Fruit fly (Drosophila melanogaster) whole organism, embryonic: ENCODE results near the gene CG4783.

Experiments
- Abd-B ChIP-seq: fragments of 200-800 bp; sonication (Bioruptor generic); optimal IDR thresholded peaks from 2 replicates; lab custom pipeline; 2018; ENCODE audit warnings: missing biosample characterization, mild to moderate bottlenecking, missing genetic modification characterization, moderate library complexity
- CG10462 ChIP-seq: fragments of 200-800 bp; sonication (Bioruptor generic); optimal IDR thresholded peaks from 2 replicates; lab custom pipeline; 2016; ENCODE audit warnings: missing biosample characterization, missing genetic modification characterization
- CG12236 ChIP-seq: fragments of 200-800 bp; sonication (Bioruptor generic); optimal IDR thresholded peaks from 2 replicates; lab custom pipeline; 2016; ENCODE audit warnings: missing biosample characterization, missing genetic modification characterization
- CG13287 ChIP-seq: fragments of 200-800 bp; sonication (Bioruptor generic); IDR thresholded peaks from 2 replicates; pipeline ENCODE4 v1.3.6; 2022; ENCODE audit warnings: missing biosample characterization, missing genetic modification characterization; ENCODE audit not compliant: partially characterized antibody
- CG14667 ChIP-seq: fragments of 200-800 bp; sonication (Bioruptor generic); IDR thresholded peaks from 2 replicates; pipeline ENCODE4 v1.3.6; 2022; ENCODE audit warnings: missing biosample characterization, missing genetic modification characterization
- CG15073 ChIP-seq: fragments of 200-800 bp; sonication (Bioruptor generic); optimal IDR thresholded peaks from 2 replicates; lab custom pipeline; 2016; ENCODE audit warnings: missing biosample characterization, missing genetic modification characterization
- CG17359 ChIP-seq: fragments of 200-800 bp; sonication (Bioruptor generic); optimal IDR thresholded peaks from 3 replicates; lab custom pipeline; 2018; ENCODE audit warnings: missing biosample characterization, mild to moderate bottlenecking, missing genetic modification characterization, moderate library complexity
- CG17612 ChIP-seq: fragments of 200-800 bp; sonication (Bioruptor generic); IDR thresholded peaks from 2 replicates; pipeline ENCODE4 v1.3.6; 2022; ENCODE audit warnings: missing biosample characterization, missing genetic modification characterization
- CG31441 ChIP-seq: fragments of 200-800 bp; sonication (Bioruptor generic); IDR thresholded peaks from 2 replicates; pipeline ENCODE4 v1.3.6; 2022; ENCODE audit warnings: missing biosample characterization, missing genetic modification characterization
- CG34224 ChIP-seq: fragments of 200-800 bp; sonication (Bioruptor generic); IDR thresholded peaks from 3 replicates; pipeline ENCODE4 v1.3.6; 2022; ENCODE audit warnings: missing biosample characterization, missing genetic modification characterization; ENCODE audit not compliant: partially characterized antibody
- CG3995 ChIP-seq: fragments of 200-800 bp; sonication (Bioruptor generic); optimal IDR thresholded peaks from 3 replicates; lab custom pipeline; 2016; ENCODE audit warnings: missing biosample characterization, missing genetic modification characterization
- CG6654 ChIP-seq: fragments of 200-800 bp; sonication (Bioruptor generic); optimal IDR thresholded peaks from 2 replicates; lab custom pipeline; 2017; ENCODE audit warnings: missing biosample characterization, mild to moderate bottlenecking, missing genetic modification characterization
- CG7357 ChIP-seq: fragments of 200-800 bp; sonication (Bioruptor generic); IDR thresholded peaks from 3 replicates; pipeline ENCODE4 v1.3.6; 2022; ENCODE audit warnings: missing biosample characterization, missing genetic modification characterization
- CG8089 ChIP-seq: fragments of 200-800 bp; sonication (Bioruptor generic); optimal IDR thresholded peaks from 3 replicates; lab custom pipeline; 2016; ENCODE audit warnings: missing biosample characterization, missing genetic modification characterization
- CG9609 ChIP-seq: fragments of 200-800 bp; sonication (Bioruptor generic); optimal IDR thresholded peaks from 3 replicates; lab custom pipeline; 2016; ENCODE audit warnings: missing biosample characterization, missing genetic modification characterization
- D19A ChIP-seq: fragments of 200-800 bp; optimal IDR thresholded peaks from 3 replicates; lab custom pipeline; 2019; ENCODE audit warnings: missing biosample characterization, mild to moderate bottlenecking, missing genetic modification characterization, moderate library complexity
- Deaf1 ChIP-seq: fragments of 200-800 bp; optimal IDR thresholded peaks from 3 replicates; lab custom pipeline; 2019; ENCODE audit warnings: missing biosample characterization, mild to moderate bottlenecking, missing genetic modification characterization, moderate library complexity
- Eip74EF ChIP-seq, 2 experiments: fragments of 200-800 bp in 1 of 2; fragments of >200 bp in 1 of 2; sonication (Bioruptor generic) in 1 of 2; optimal IDR thresholded peaks; 2 replicates each; lab custom pipeline; 2017 to 2019; ENCODE audit warnings: missing biosample characterization in 2 of 2, missing genetic modification characterization in 2 of 2, mild to moderate bottlenecking in 1 of 2, moderate library complexity in 1 of 2
- Hr39 ChIP-seq: fragments of >200 bp; optimal IDR thresholded peaks from 2 replicates; lab custom pipeline; 2017
- Hr78 ChIP-seq, 2 experiments: fragments of 200-800 bp in 1 of 2; fragments of >200 bp in 1 of 2; sonication (Bioruptor generic) in 1 of 2; optimal IDR thresholded peaks; 2 replicates each; lab custom pipeline; 2017 to 2019; ENCODE audit warnings: missing biosample characterization in 2 of 2, missing genetic modification characterization in 2 of 2, mild to moderate bottlenecking in 1 of 2, moderate library complexity in 1 of 2
- Hsf ChIP-seq: fragments of 200-800 bp; sonication (Bioruptor generic); optimal IDR thresholded peaks from 3 replicates; lab custom pipeline; 2016; ENCODE audit warnings: missing biosample characterization, missing genetic modification characterization
- MTF-1 ChIP-seq: fragments of 200-800 bp; sonication (Bioruptor generic); optimal IDR thresholded peaks from 2 replicates; lab custom pipeline; 2018; ENCODE audit warnings: missing biosample characterization, mild to moderate bottlenecking, missing genetic modification characterization, borderline replicate concordance
- NK7.1 ChIP-seq: fragments of 200-800 bp; sonication (Bioruptor generic); optimal IDR thresholded peaks from 3 replicates; lab custom pipeline; 2016; ENCODE audit warnings: missing biosample characterization, missing genetic modification characterization
- Oli ChIP-seq: fragments of 200-800 bp; sonication (Bioruptor generic); optimal IDR thresholded peaks from 2 replicates; lab custom pipeline; 2018; ENCODE audit warnings: missing biosample characterization, mild to moderate bottlenecking, missing genetic modification characterization, moderate library complexity
- Ravus ChIP-seq: fragments of 200-800 bp; sonication (Bioruptor generic); IDR thresholded peaks from 2 replicates; pipeline ENCODE4 v1.3.6; 2022; ENCODE audit warnings: missing biosample characterization, missing genetic modification characterization
- Sin3A ChIP-seq: fragments of >200 bp; optimal IDR thresholded peaks from 2 replicates; lab custom pipeline; 2018
- Stat92E ChIP-seq, 3 experiments: fragments of >200 bp in 2 of 3; fragments of 200-800 bp in 1 of 3; sonication (Bioruptor generic) in 1 of 3; optimal IDR thresholded peaks; 2 replicates each; lab custom pipeline; 2017 to 2019; ENCODE audit warnings: missing biosample characterization in 3 of 3, missing genetic modification characterization in 3 of 3, mild to moderate bottlenecking in 1 of 3, moderate library complexity in 1 of 3
- Usf ChIP-seq: fragments of 200-800 bp; sonication (Bioruptor generic); optimal IDR thresholded peaks from 2 replicates; lab custom pipeline; 2017; ENCODE audit warnings: missing genotype, missing biosample characterization, missing genetic modification characterization
- ac ChIP-seq: fragments of 200-800 bp; sonication (Bioruptor generic); optimal IDR thresholded peaks from 3 replicates; lab custom pipeline; 2017; ENCODE audit warnings: missing biosample characterization, mild to moderate bottlenecking, missing genetic modification characterization
- al ChIP-seq: fragments of 200-800 bp; sonication (Bioruptor generic); IDR thresholded peaks from 2 replicates; pipeline ENCODE4 v1.3.6; 2022; ENCODE audit warnings: missing biosample characterization, missing genetic modification characterization
- aop ChIP-seq: fragments of 200-800 bp; sonication (Bioruptor generic); IDR thresholded peaks from 2 replicates; pipeline ENCODE4 v1.3.6; 2022; ENCODE audit warnings: missing biosample characterization, missing genetic modification characterization
- ash1 ChIP-seq: fragments of 200-800 bp; sonication (Bioruptor generic); optimal IDR thresholded peaks from 2 replicates; lab custom pipeline; 2018; ENCODE audit warnings: missing biosample characterization, mild to moderate bottlenecking, missing genetic modification characterization
- bbx ChIP-seq: fragments of 200-800 bp; sonication (Bioruptor generic); IDR thresholded peaks from 2 replicates; pipeline ENCODE4 v1.3.6; 2022; ENCODE audit warnings: missing biosample characterization, missing genetic modification characterization; ENCODE audit not compliant: partially characterized antibody
- cato ChIP-seq: fragments of 200-800 bp; sonication (Bioruptor generic); optimal IDR thresholded peaks from 2 replicates; lab custom pipeline; 2016; ENCODE audit warnings: missing biosample characterization, missing genetic modification characterization, borderline replicate concordance
- caup ChIP-seq: fragments of 200-800 bp; sonication (Bioruptor generic); optimal IDR thresholded peaks from 3 replicates; lab custom pipeline; 2017; ENCODE audit warnings: missing biosample characterization, mild to moderate bottlenecking, missing genetic modification characterization, moderate library complexity; ENCODE audit not compliant: severe bottlenecking
- da ChIP-seq: fragments of 200-800 bp; sonication (Bioruptor generic); optimal IDR thresholded peaks from 2 replicates; lab custom pipeline; 2016; ENCODE audit warnings: missing biosample characterization, missing genetic modification characterization
- dmrt99B ChIP-seq: fragments of 200-800 bp; sonication (Bioruptor generic); optimal IDR thresholded peaks from 2 replicates; lab custom pipeline; 2018; ENCODE audit warnings: missing biosample characterization, mild to moderate bottlenecking, missing genetic modification characterization, moderate library complexity
- fd3F ChIP-seq: fragments of 200-800 bp; sonication (Bioruptor generic); optimal IDR thresholded peaks from 2 replicates; lab custom pipeline; 2018; ENCODE audit warnings: missing biosample characterization, mild to moderate bottlenecking, missing genetic modification characterization, moderate library complexity
- fd96Cb ChIP-seq: fragments of 200-800 bp; sonication (Bioruptor generic); optimal IDR thresholded peaks from 2 replicates; lab custom pipeline; 2018; ENCODE audit warnings: missing biosample characterization, mild to moderate bottlenecking, missing genetic modification characterization, moderate library complexity
- gem ChIP-seq: fragments of 200-800 bp; sonication (Bioruptor generic); optimal IDR thresholded peaks from 2 replicates; lab custom pipeline; 2019; ENCODE audit warnings: missing biosample characterization, mild to moderate bottlenecking, missing genetic modification characterization, moderate library complexity
- klu ChIP-seq: fragments of 200-800 bp; sonication (Bioruptor generic); IDR thresholded peaks from 2 replicates; pipeline ENCODE4 v1.3.6; 2022; ENCODE audit warnings: missing biosample characterization, missing genetic modification characterization
- knrl ChIP-seq: fragments of 200-800 bp; sonication (Bioruptor generic); IDR thresholded peaks from 3 replicates; pipeline ENCODE4 v1.3.6; 2022; ENCODE audit warnings: missing biosample characterization, missing genetic modification characterization; ENCODE audit not compliant: partially characterized antibody
- p53 ChIP-seq: fragments of 200-800 bp; sonication (Bioruptor generic); optimal IDR thresholded peaks from 2 replicates; lab custom pipeline; 2016; ENCODE audit warnings: missing biosample characterization, missing genetic modification characterization
- pzg ChIP-seq: fragments of 200-800 bp; sonication (Bioruptor generic); optimal IDR thresholded peaks from 3 replicates; lab custom pipeline; 2018; ENCODE audit warnings: missing biosample characterization, mild to moderate bottlenecking, missing genetic modification characterization, moderate library complexity
- shn ChIP-seq: fragments of 200-800 bp; sonication (Bioruptor generic); optimal IDR thresholded peaks from 3 replicates; lab custom pipeline; 2016; ENCODE audit warnings: missing biosample characterization, missing genetic modification characterization
- slbo ChIP-seq: fragments of 200-800 bp; sonication (Bioruptor generic); IDR thresholded peaks from 2 replicates; pipeline ENCODE4 v1.3.6; 2022; ENCODE audit warnings: missing biosample characterization, missing genetic modification characterization
- slou ChIP-seq: fragments of 200-800 bp; sonication (Bioruptor generic); optimal IDR thresholded peaks from 3 replicates; lab custom pipeline; 2016; ENCODE audit warnings: missing biosample characterization, missing genetic modification characterization
- tio ChIP-seq: fragments of 200-800 bp; sonication (Bioruptor generic); optimal IDR thresholded peaks from 2 replicates; lab custom pipeline; 2017; ENCODE audit warnings: missing biosample characterization, missing genetic modification characterization, inconsistent platforms
- unc-4 ChIP-seq: fragments of 200-800 bp; sonication (Bioruptor generic); IDR thresholded peaks from 2 replicates; pipeline ENCODE4 v1.3.6; 2022; ENCODE audit warnings: missing biosample characterization, missing genetic modification characterization; ENCODE audit not compliant: partially characterized antibody

Gene CG4783

dm6 chr3R:19905932-19906439 lies 42.3 kb upstream of the CG4783 start (continued):
- peak; percentile 21 for TF ChIP-seq ac (GFP tag; lab: Kevin White, UChicago)
- peak; percentile 48 for TF ChIP-seq da (GFP tag; lab: Kevin White, UChicago)
- no peak for TF ChIP-seq slou (GFP tag; lab: Kevin White, UChicago)
- TF ChIP-seq CG10462, result peak; percentile 75
- peak; percentile 38 for TF ChIP-seq D19A (tag; lab: Kevin White, UChicago)
- TF ChIP-seq slbo (GFP tag; lab: Robert Waterston, UW), result peak; percentile 90
- no peak for TF ChIP-seq Hr39
- no peak for TF ChIP-seq CG34224 (GFP tag; lab: Robert Waterston, UW)
- peak; percentile 83 for TF ChIP-seq Oli
- TF ChIP-seq Hsf, result peak; percentile 81
- TF ChIP-seq aop (GFP tag; lab: Robert Waterston, UW), result no peak
- TF ChIP-seq CG12236, result peak; percentile 27
- 0 out of 3 replicates have a peak, but pooled peaks have one; percentile 6 for TF ChIP-seq knrl (GFP tag; lab: Robert Waterston, UW)
- TF ChIP-seq NK7.1, result peak; percentile 63
- TF ChIP-seq Ravus (GFP tag; lab: Robert Waterston, UW), result no peak; the same call in 1 of the 2 replicates
- peak; percentile 44 for TF ChIP-seq CG3995 (GFP tag; lab: Kevin White, UChicago)
- peak; percentile 61 for TF ChIP-seq tio (GFP tag; lab: Kevin White, UChicago)
- TF ChIP-seq fd3F (GFP tag; lab: Kevin White, UChicago), result peak; percentile 61
- TF ChIP-seq shn (GFP tag; lab: Kevin White, UChicago), result peak; percentile 76
- no peak for TF ChIP-seq p53
- TF ChIP-seq Stat92E (GFP tag; optimal IDR thresholded peaks at IDR 0.05; lab: Kevin White, UChicago), result no peak
- TF ChIP-seq pzg, result peak; percentile 20
- TF ChIP-seq cato, result peak; percentile 40
- peak; percentile 44 for TF ChIP-seq CG8089
- TF ChIP-seq CG7357 (GFP tag; lab: Robert Waterston, UW), result peak; percentile 34; the same call in 1 of the 3 replicates
- TF ChIP-seq caup (GFP tag; lab: Kevin White, UChicago), result peak; percentile 79
- no peak for TF ChIP-seq CG17612
- no peak for TF ChIP-seq CG15073 (GFP tag; lab: Kevin White, UChicago)
- peak; percentile 69 for TF ChIP-seq Usf
- TF ChIP-seq CG17359 (tag; lab: Kevin White, UChicago), result peak; percentile 77
- TF ChIP-seq MTF-1 (GFP tag; lab: Kevin White, UChicago), result peak; percentile 38
- TF ChIP-seq Deaf1 (tag; lab: Kevin White, UChicago), result peak; percentile 52
- TF ChIP-seq Abd-B (GFP tag; lab: Kevin White, UChicago), result peak; percentile 78
- TF ChIP-seq CG14667, result peak; percentile 77
- TF ChIP-seq gem (tag; lab: Kevin White, UChicago), result peak; percentile 82
- TF ChIP-seq CG9609 (GFP tag; lab: Kevin White, UChicago), result peak; percentile 79
- TF ChIP-seq CG13287, result no peak
- TF ChIP-seq unc-4 (GFP tag; lab: Robert Waterston, UW), result no peak
- TF ChIP-seq ash1, result no peak
- TF ChIP-seq al (GFP tag; lab: Robert Waterston, UW), result peak; percentile 76
- TF ChIP-seq Hr78 (GFP tag; optimal IDR thresholded peaks at IDR 0.05; lab: Kevin White, UChicago), result no peak
- no peak for TF ChIP-seq Sin3A
- TF ChIP-seq klu, result peak; percentile 58; the same call in 1 of the 2 replicates
- peak; percentile 82 for TF ChIP-seq CG31441 (GFP tag; lab: Robert Waterston, UW)
- TF ChIP-seq dmrt99B, result peak; percentile 75
- TF ChIP-seq Eip74EF (GFP tag; optimal IDR thresholded peaks at IDR 0.05; lab: Kevin White, UChicago), result peak in 1 of 2 experiments; percentile 6
- no peak for TF ChIP-seq CG6654 (GFP tag; lab: Kevin White, UChicago)
- no peak for TF ChIP-seq bbx (GFP tag; lab: Robert Waterston, UW)
- peak; percentile 49 for TF ChIP-seq fd96Cb
